Worm (Caenorhabditis elegans) whole organism, L4 larva: Measurements from ENCODE around the gene mfsd-13.2.

Experiments
- D1046.2 ChIP-seq: fragments of 200-800 bp; sonication (Bioruptor generic); IDR thresholded peaks from 2 replicates; pipeline ENCODE4 v1.3.6; 2022; ENCODE audit warnings: missing genetic modification characterization, missing compliant biosample characterization
- F10B5.3 ChIP-seq: sonication (generic microtip); optimal IDR thresholded peaks from 2 replicates; lab custom pipeline; 2016; ENCODE audit warnings: mild to moderate bottlenecking, missing genetic modification characterization, missing compliant biosample characterization
- F37D6.2 ChIP-seq: sonication (generic microtip); optimal IDR thresholded peaks from 2 replicates; lab custom pipeline; 2016; ENCODE audit warnings: mild to moderate bottlenecking, missing genetic modification characterization, missing compliant biosample characterization
- F49E8.2 ChIP-seq: sonication (generic microtip); optimal IDR thresholded peaks from 2 replicates; lab custom pipeline; 2016; ENCODE audit warnings: missing compliant biosample characterization, mild to moderate bottlenecking, missing genetic modification characterization, borderline replicate concordance
- R02D3.7 ChIP-seq: fragments of 150-350 bp; sonication (generic microtip); optimal IDR thresholded peaks from 3 replicates; lab custom pipeline; 2014; ENCODE audit warnings: missing biosample characterization, missing genetic modification characterization
- T26A8.4 ChIP-seq: fragments of 200-800 bp; sonication (Bioruptor generic); IDR thresholded peaks from 2 replicates; pipeline ENCODE4 v1.3.6; 2022; ENCODE audit warnings: missing genetic modification characterization, missing compliant biosample characterization
- Y105C5A.15 ChIP-seq: fragments of 200-800 bp; sonication (Bioruptor generic); IDR thresholded peaks from 2 replicates; pipeline ENCODE4 v1.3.6; 2022; ENCODE audit warnings: missing genetic modification characterization, missing compliant biosample characterization
- Y5F2A.4 ChIP-seq: fragments of 200-800 bp; sonication (Bioruptor generic); optimal IDR thresholded peaks from 2 replicates; lab custom pipeline; 2018; ENCODE audit warnings: mild to moderate bottlenecking, missing genetic modification characterization, missing compliant biosample characterization
- aha-1 ChIP-seq: fragments of 150-350 bp; peaks from one replicate; lab custom pipeline; 2014; ENCODE audit warnings: missing biosample characterization, missing genetic modification characterization
- ama-1 ChIP-seq: fragments of 150-350 bp; optimal IDR thresholded peaks from 2 replicates; lab custom pipeline; 2014; ENCODE audit warnings: inconsistent platforms, mixed read lengths
- arid-1 ChIP-seq: fragments of 200-800 bp; sonication (Bioruptor generic); conservative IDR thresholded peaks from 2 replicates; pipeline ENCODE4 v1.3.6; 2022; ENCODE audit warnings: missing genetic modification reagents, missing genetic modification characterization, missing compliant biosample characterization
- ceh-62 ChIP-seq: sonication (generic microtip); optimal IDR thresholded peaks from 2 replicates; lab custom pipeline; 2017; ENCODE audit warnings: missing biosample characterization, missing genetic modification characterization
- ces-1 ChIP-seq: fragments of 150-350 bp; sonication (generic microtip); optimal IDR thresholded peaks from 4 replicates; lab custom pipeline; 2014; ENCODE audit warnings: missing biosample characterization, missing genetic modification reagents, missing genetic modification characterization
- daf-12 ChIP-seq: fragments of 150-350 bp; optimal IDR thresholded peaks from 2 replicates; lab custom pipeline; 2014; ENCODE audit warnings: missing biosample characterization, missing genetic modification reagents, missing genetic modification characterization
- daf-16 ChIP-seq, 3 experiments: sonication (generic microtip); optimal IDR thresholded peaks; 2 replicates each; lab custom pipeline; 2016 to 2017; ENCODE audit warnings: missing genetic modification characterization in 3 of 3, missing genetic modification reagents in 3 of 3, mild to moderate bottlenecking in 2 of 3, missing compliant biosample characterization in 2 of 3, missing biosample characterization in 1 of 3, moderate library complexity in 1 of 3
- daf-8 ChIP-seq: fragments of 200-800 bp; sonication (Bioruptor generic); IDR thresholded peaks from 2 replicates; pipeline ENCODE4 v1.3.6; 2022; ENCODE audit warnings: missing genetic modification characterization, missing compliant biosample characterization
- duxl-1 ChIP-seq: sonication (generic microtip); optimal IDR thresholded peaks from 2 replicates; lab custom pipeline; 2016; ENCODE audit warnings: mild to moderate bottlenecking, missing genetic modification characterization, moderate library complexity, missing compliant biosample characterization; ENCODE audit not compliant: poor library complexity
- egl-43 ChIP-seq: fragments of 200-800 bp; sonication (Bioruptor generic); IDR thresholded peaks from 2 replicates; pipeline ENCODE4 v1.3.6; 2022; ENCODE audit warnings: missing genetic modification reagents, missing genetic modification characterization, missing compliant biosample characterization
- hlh-11 ChIP-seq: fragments of 200-800 bp; sonication (Bioruptor generic); optimal IDR thresholded peaks from 2 replicates; lab custom pipeline; 2018; ENCODE audit warnings: mild to moderate bottlenecking, missing genetic modification characterization, missing compliant biosample characterization
- hlh-30 ChIP-seq: sonication (generic microtip); optimal IDR thresholded peaks from 2 replicates; lab custom pipeline; 2017; ENCODE audit warnings: antibody characterized with exemption, mild to moderate bottlenecking, missing genetic modification characterization, missing compliant biosample characterization; ENCODE audit not compliant: insufficient read depth
- jun-1 ChIP-seq: fragments of 150-350 bp; optimal IDR thresholded peaks from 2 replicates; lab custom pipeline; 2014; ENCODE audit warnings: missing biosample characterization, missing genetic modification reagents, missing genetic modification characterization
- lin-1 ChIP-seq: fragments of 200-800 bp; sonication (Bioruptor generic); IDR thresholded peaks from 2 replicates; pipeline ENCODE4 v1.3.6; 2022; ENCODE audit warnings: missing genetic modification reagents, missing genetic modification characterization, missing compliant biosample characterization
- lin-15B ChIP-seq: fragments of 150-350 bp; sonication (generic microtip); optimal IDR thresholded peaks from 3 replicates; lab custom pipeline; 2014; ENCODE audit warnings: missing biosample characterization, missing genetic modification characterization
- lin-29 ChIP-seq: fragments of 200-800 bp; sonication (Bioruptor generic); IDR thresholded peaks from 2 replicates; pipeline ENCODE4 v1.3.6; 2022; ENCODE audit warnings: missing genetic modification reagents, missing genetic modification characterization, missing compliant biosample characterization
- lin-39 ChIP-seq: fragments of 150-350 bp; optimal IDR thresholded peaks from 2 replicates; lab custom pipeline; 2014; ENCODE audit warnings: missing biosample characterization, missing genetic modification reagents, missing genetic modification characterization
- lir-3 ChIP-seq: sonication (generic microtip); optimal IDR thresholded peaks from 2 replicates; lab custom pipeline; 2016; ENCODE audit warnings: mild to moderate bottlenecking, missing genetic modification characterization, missing compliant biosample characterization
- lsy-2 ChIP-seq, 2 experiments: fragments of 150-350 bp in 1 of 2; sonication (generic microtip) in 1 of 2; optimal IDR thresholded peaks; 2 replicates each; lab custom pipeline; 2014 to 2017; ENCODE audit warnings: missing biosample characterization in 2 of 2, missing genetic modification characterization in 2 of 2
- madf-5 ChIP-seq, 2 experiments: fragments of 200-800 bp; sonication (Bioruptor generic); IDR thresholded peaks; 2 replicates each; pipeline ENCODE4 v1.3.6; 2022; ENCODE audit warnings: missing compliant biosample characterization in 2 of 2, missing genetic modification characterization in 2 of 2
- madf-9 ChIP-seq: fragments of 200-800 bp; sonication (Bioruptor generic); conservative IDR thresholded peaks from 2 replicates; pipeline ENCODE4 v1.3.6; 2022; ENCODE audit warnings: missing genetic modification reagents, missing genetic modification characterization, missing compliant biosample characterization
- mdt-29 ChIP-seq: fragments of 200-800 bp; sonication (Bioruptor generic); IDR thresholded peaks from 2 replicates; pipeline ENCODE4 v1.3.6; 2022; ENCODE audit warnings: missing genetic modification reagents, missing genetic modification characterization, missing compliant biosample characterization
- mep-1 ChIP-seq: fragments of 150-350 bp; sonication (generic microtip); optimal IDR thresholded peaks from 3 replicates; lab custom pipeline; 2014; ENCODE audit warnings: missing biosample characterization, missing genetic modification characterization
- mxl-3 ChIP-seq: fragments of 200-800 bp; sonication (Bioruptor generic); optimal IDR thresholded peaks from 2 replicates; lab custom pipeline; 2018; ENCODE audit warnings: mild to moderate bottlenecking, missing genetic modification characterization, missing compliant biosample characterization
- nhr-10 ChIP-seq: fragments of 150-350 bp; optimal IDR thresholded peaks from 2 replicates; lab custom pipeline; 2014; ENCODE audit warnings: missing biosample characterization, missing genetic modification characterization
- nhr-25 ChIP-seq: sonication (generic microtip); optimal IDR thresholded peaks from 2 replicates; lab custom pipeline; 2017; ENCODE audit warnings: missing genetic modification characterization, mild to moderate bottlenecking, missing compliant biosample characterization, antibody characterized with exemption, moderate library complexity, borderline replicate concordance; ENCODE audit not compliant: insufficient read depth
- nhr-28 ChIP-seq: fragments of 150-350 bp; optimal IDR thresholded peaks from 2 replicates; lab custom pipeline; 2014; ENCODE audit warnings: missing biosample characterization, missing genetic modification characterization
- nhr-41 ChIP-seq: fragments of 200-800 bp; sonication (Bioruptor generic); IDR thresholded peaks from 2 replicates; pipeline ENCODE4 v1.3.6; 2022; ENCODE audit warnings: missing genetic modification reagents, missing genetic modification characterization, missing compliant biosample characterization
- nhr-42 ChIP-seq: fragments of 200-800 bp; sonication (Bioruptor generic); IDR thresholded peaks from 2 replicates; pipeline ENCODE4 v1.3.6; 2022; ENCODE audit warnings: missing genetic modification characterization, missing compliant biosample characterization
- nhr-48 ChIP-seq: sonication (generic microtip); optimal IDR thresholded peaks from 2 replicates; lab custom pipeline; 2016; ENCODE audit warnings: mild to moderate bottlenecking, missing genetic modification characterization, missing compliant biosample characterization
- nhr-77 ChIP-seq: fragments of 150-350 bp; optimal IDR thresholded peaks from 2 replicates; lab custom pipeline; 2014; ENCODE audit warnings: missing biosample characterization, missing genetic modification characterization
- php-3 ChIP-seq: fragments of 200-800 bp; sonication (Bioruptor generic); IDR thresholded peaks from 2 replicates; pipeline ENCODE4 v1.3.6; 2022; ENCODE audit warnings: missing genetic modification reagents, missing genetic modification characterization, missing compliant biosample characterization
- rbr-2 ChIP-seq: sonication (generic microtip); optimal IDR thresholded peaks from 2 replicates; lab custom pipeline; 2016; ENCODE audit warnings: missing genotype, missing genetic modification characterization, missing compliant biosample characterization
- skn-1 ChIP-seq: fragments of 150-350 bp; optimal IDR thresholded peaks from 2 replicates; lab custom pipeline; 2014; ENCODE audit warnings: missing biosample characterization, missing genetic modification characterization
- spr-1 ChIP-seq: sonication (generic microtip); optimal IDR thresholded peaks from 2 replicates; lab custom pipeline; 2016; ENCODE audit warnings: mild to moderate bottlenecking, missing genetic modification characterization, missing compliant biosample characterization
- tag-97 ChIP-seq: fragments of 200-800 bp; sonication (Bioruptor generic); IDR thresholded peaks from 2 replicates; pipeline ENCODE4 v1.3.6; 2022; ENCODE audit warnings: missing genetic modification characterization, missing compliant biosample characterization
- unc-39 ChIP-seq: sonication (generic microtip); optimal IDR thresholded peaks from 2 replicates; lab custom pipeline; 2017; ENCODE audit warnings: missing biosample characterization, missing genetic modification characterization
- unc-62 ChIP-seq, 3 experiments: fragments of 150-350 bp in 1 of 3; sonication (generic microtip); optimal IDR thresholded peaks in 2 of 3; peaks in 1 of 3; 1 replicate in 1 of 3; 2 replicates in 2 of 3; lab custom pipeline; 2014 to 2017; ENCODE audit warnings: missing biosample characterization in 3 of 3, missing genetic modification characterization in 3 of 3, missing genetic modification reagents in 3 of 3, missing genotype in 1 of 3
- zag-1 ChIP-seq: fragments of 150-350 bp; optimal IDR thresholded peaks from 2 replicates; lab custom pipeline; 2014; ENCODE audit warnings: missing biosample characterization, missing genetic modification characterization
- zfp-2 ChIP-seq: sonication (generic microtip); optimal IDR thresholded peaks from 2 replicates; lab custom pipeline; 2016; ENCODE audit warnings: mild to moderate bottlenecking, missing genetic modification characterization, missing compliant biosample characterization
- zfp-3 ChIP-seq: fragments of 200-800 bp; sonication (Bioruptor generic); conservative IDR thresholded peaks from 2 replicates; pipeline ENCODE4 v1.3.6; 2022; ENCODE audit warnings: missing genetic modification reagents, missing genetic modification characterization, missing compliant biosample characterization
- zip-11 ChIP-seq: fragments of 200-800 bp; sonication (Bioruptor generic); IDR thresholded peaks from 2 replicates; pipeline ENCODE4 v1.3.6; 2022; ENCODE audit warnings: missing genetic modification characterization, missing compliant biosample characterization

mfsd-13.2 gene

ce11 chrII:7122661-7123418, 42.8 kb downstream of the mfsd-13.2 start, which contains the start of gene F10E7.11 (continued):
- TF ChIP-seq lin-29 (GFP tag; lab: Robert Waterston, UW) (no peak), rbr-2 (no peak), ama-1 (no peak), arid-1 (GFP tag; lab: Robert Waterston, UW) (peak; percentile 74; the same call in 1 of the 2 replicates), mdt-29 (0 out of 2 replicates have a peak, but pooled peaks have one; percentile 14), lir-3 (tag; lab: Kevin White, UChicago) (no peak), skn-1 (tag; lab: Kevin White, UChicago) (no peak), unc-39 (tag; lab: Kevin White, UChicago) (no peak), daf-12 (tag; lab: Kevin White, UChicago) (no peak), spr-1 (tag; lab: Kevin White, UChicago) (no peak), daf-8 (no peak), daf-16 (GFP tag; optimal IDR thresholded peaks at IDR 0.05; lab: Kevin White, UChicago) (no peak), daf-16 (tag; optimal IDR thresholded peaks at IDR 0.05; lab: Kevin White, UChicago) (no peak), lin-15B (tag; lab: Kevin White, UChicago) (no peak), tag-97 (GFP tag; lab: Robert Waterston, UW) (no peak), nhr-42 (GFP tag; lab: Robert Waterston, UW) (peak; percentile 54; the same call in 1 of the 2 replicates), jun-1 (tag; lab: Kevin White, UChicago) (no peak), ces-1 (no peak), duxl-1 (tag; lab: Kevin White, UChicago) (no peak), madf-9 (GFP tag; lab: Robert Waterston, UW) (no peak), R02D3.7 (tag; lab: Kevin White, UChicago) (no peak), nhr-25 (tag; lab: Kevin White, UChicago) (no peak), php-3 (GFP tag; lab: Robert Waterston, UW) (no peak), hlh-11 (tag; lab: Kevin White, UChicago) (no peak), mxl-3 (GFP tag; lab: Kevin White, UChicago) (no peak), F49E8.2 (tag; lab: Kevin White, UChicago) (no peak), lin-39 (tag; lab: Kevin White, UChicago) (no peak), nhr-10 (no peak), zfp-2 (no peak), lin-1 (GFP tag; lab: Robert Waterston, UW) (no peak), nhr-41 (GFP tag; lab: Robert Waterston, UW) (no peak), D1046.2 (no peak), Y105C5A.15 (GFP tag; lab: Robert Waterston, UW) (no peak), zip-11 (GFP tag; lab: Robert Waterston, UW) (no peak), egl-43 (GFP tag; lab: Robert Waterston, UW) (0 out of 2 replicates have a peak, but pooled peaks have one; percentile 8), F37D6.2 (peak; percentile 77), zag-1 (tag; lab: Kevin White, UChicago) (no peak), Y5F2A.4 (GFP tag; lab: Kevin White, UChicago) (no peak), zfp-3 (no peak), ceh-62 (tag; lab: Kevin White, UChicago) (no peak), mep-1 (tag; lab: Kevin White, UChicago) (no peak), T26A8.4 (peak; percentile 62), aha-1 (peak; percentile 5), hlh-30 (tag; lab: Kevin White, UChicago) (no peak), unc-62 (GFP tag; optimal IDR thresholded peaks at IDR 0.05 in 1 of 2; lab: Kevin White, UChicago) (no peak), unc-62 (tag; optimal IDR thresholded peaks at IDR 0.05; lab: Kevin White, UChicago) (no peak), nhr-48 (tag; lab: Kevin White, UChicago) (no peak), madf-5 (GFP tag; IDR thresholded peaks at IDR 0.05; lab: Robert Waterston, UW) (no peak), nhr-28 (tag; lab: Kevin White, UChicago) (no peak), lsy-2 (tag; optimal IDR thresholded peaks at IDR 0.05; lab: Kevin White, UChicago) (peak in 1 of 2 experiments; percentile 57), nhr-77 (no peak), F10B5.3 (no peak)
